Fruit fly (Drosophila melanogaster): ENCODE data around the gene RpL35.

DNA sequence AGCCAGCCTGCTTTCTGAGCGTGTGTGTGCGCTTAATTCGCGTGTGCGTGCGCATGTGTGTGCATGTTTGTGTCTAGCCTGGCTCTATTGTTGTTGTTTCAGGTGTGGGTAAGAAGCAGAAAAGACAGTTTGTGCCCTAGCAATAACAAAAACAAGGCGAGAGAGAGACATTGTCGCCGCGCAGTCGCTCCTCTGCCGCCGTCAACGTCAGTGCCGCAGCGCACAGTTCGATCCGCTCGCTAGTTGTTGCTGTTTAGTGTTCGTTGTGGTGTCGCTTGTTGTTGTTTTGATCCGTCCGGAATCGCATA lies 18.0 kb downstream of the RpL35 start:
- TF ChIP-seq Ets21C (GFP tag; optimal IDR thresholded peaks at IDR 0.05) = no peak
- TF ChIP-seq Lpt (GFP tag; optimal IDR thresholded peaks at IDR 0.05) = no peak
- no peak for TF ChIP-seq CG11294 (GFP tag; IDR thresholded peaks at IDR 0.05)
- no peak for TF ChIP-seq cyc (GFP tag; optimal IDR thresholded peaks at IDR 0.05)
- TF ChIP-seq OdsH (GFP tag; optimal IDR thresholded peaks at IDR 0.05) = no peak
- no peak for TF ChIP-seq CG11762 (GFP tag; optimal IDR thresholded peaks at IDR 0.05; ENCODE audit: insufficient read depth)
- no peak for TF ChIP-seq fd59A (GFP tag; optimal IDR thresholded peaks at IDR 0.05)
- no peak for TF ChIP-seq Eip78C (GFP tag)
- no peak for TF ChIP-seq achi (GFP tag; optimal IDR thresholded peaks at IDR 0.05)
- no peak for TF ChIP-seq CG10669 (GFP tag; optimal IDR thresholded peaks at IDR 0.05)

Measured in whole organism, prepupa.